Fruit fly (Drosophila melanogaster): ENCODE results near the gene Rbf2.
A peak's percentile ranks its signal among the peaks of the same experiment; 100 is the strongest.

DNA sequence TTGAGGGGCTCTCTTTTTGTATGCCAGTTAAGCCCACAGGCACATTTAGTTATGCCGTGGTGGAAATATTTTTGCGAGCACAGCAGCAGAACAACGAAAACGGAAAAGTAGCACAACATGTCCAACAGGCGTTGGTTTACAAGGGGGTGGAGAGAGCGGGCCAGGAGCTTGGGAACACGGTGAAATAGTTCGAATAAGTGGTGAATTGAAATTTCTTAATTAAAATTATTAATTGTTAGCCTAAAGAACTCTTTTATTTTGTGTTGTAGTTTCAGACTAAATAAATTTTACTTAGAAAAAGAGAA is 45.1 kb upstream of the Rbf2 start:
- TF ChIP-seq CG8159 (tag; optimal IDR thresholded peaks at IDR 0.05) (no peak), CG9948 (tag; optimal IDR thresholded peaks at IDR 0.05) (no peak), gl (tag; optimal IDR thresholded peaks at IDR 0.05) (no peak), D1 (tag; optimal IDR thresholded peaks at IDR 0.05) (no peak), Pif1B (GFP tag; optimal IDR thresholded peaks at IDR 0.05) (no peak), EcR (GFP tag; optimal IDR thresholded peaks at IDR 0.05) (no peak), Ets98B (GFP tag; IDR thresholded peaks at IDR 0.05) (no peak), CG15710 (tag; optimal IDR thresholded peaks at IDR 0.05) (no peak), CG32121 (GFP tag; IDR thresholded peaks at IDR 0.05) (peak; percentile 6; the same call in 1 of the 2 replicates), CG34367 (tag; optimal IDR thresholded peaks at IDR 0.05) (no peak)

Measured in whole organism, pupa.